Fruit fly (Drosophila melanogaster): ENCODE measurements around the gene IFT52.

DNA sequence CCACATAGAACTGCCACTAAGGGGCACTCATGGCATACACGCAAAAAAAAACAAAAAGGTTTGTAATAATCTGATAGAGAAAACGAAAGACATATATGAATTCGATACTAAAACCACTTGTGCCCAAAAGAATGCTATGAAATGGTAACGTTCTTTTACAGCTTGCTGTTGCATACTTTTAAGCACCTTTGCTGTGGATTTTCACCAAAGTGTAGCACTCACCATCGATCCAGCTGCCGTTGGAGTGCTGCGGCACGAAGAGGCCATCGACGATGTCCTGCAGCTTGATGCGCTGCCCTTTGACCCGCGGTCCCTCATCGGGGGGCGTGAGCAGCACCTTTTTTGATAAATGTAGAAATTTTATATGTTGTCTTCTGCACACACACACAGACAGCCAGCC is 21.7 kb upstream of the IFT52 start:
- TF ChIP-seq CG1620 (GFP tag; optimal IDR thresholded peaks at IDR 0.05) (no peak), Clk (GFP tag; optimal IDR thresholded peaks at IDR 0.05) (no peak), cnc (optimal IDR thresholded peaks at IDR 0.05) (no peak), Crg-1 (GFP tag; optimal IDR thresholded peaks at IDR 0.05) (no peak), cic (GFP tag; optimal IDR thresholded peaks at IDR 0.05) (no peak), CG12768 (GFP tag; optimal IDR thresholded peaks at IDR 0.05) (no peak), kay (GFP tag; ENCODE audit: borderline replicate concordance) (no peak), tj (GFP tag; optimal IDR thresholded peaks at IDR 0.05) (no peak), CG14711 (tag; optimal IDR thresholded peaks at IDR 0.05) (no peak), bab1 (GFP tag; optimal IDR thresholded peaks at IDR 0.05) (no peak), CG11617 (GFP tag; optimal IDR thresholded peaks at IDR 0.05) (no peak), CG7101 (tag; optimal IDR thresholded peaks at IDR 0.05) (no peak)
